Fruit fly (Drosophila melanogaster) whole organism, wandering third instar larva: Measurements from ENCODE around the gene CG3191.

Source experiments
- Abd-B ChIP-seq: fragments of >200 bp; optimal IDR thresholded peaks from 2 replicates; lab custom pipeline; 2017; ENCODE audit warnings: missing biosample characterization, missing genetic modification characterization
- CG32264 ChIP-seq: fragments of 200-800 bp; sonication (Bioruptor generic); optimal IDR thresholded peaks from 2 replicates; lab custom pipeline; 2016; ENCODE audit warnings: missing biosample characterization, missing genetic modification characterization
- CG9705 ChIP-seq: fragments of 200-800 bp; sonication (Bioruptor generic); optimal IDR thresholded peaks from 2 replicates; lab custom pipeline; 2018; ENCODE audit warnings: missing biosample characterization, mild to moderate bottlenecking, missing genetic modification characterization
- CrebA ChIP-seq: fragments of 200-800 bp; sonication (Bioruptor generic); optimal IDR thresholded peaks from 2 replicates; lab custom pipeline; 2016; ENCODE audit warnings: missing biosample characterization, mild to moderate bottlenecking, missing genetic modification characterization, borderline replicate concordance
- Dfd ChIP-seq: fragments of >200 bp; optimal IDR thresholded peaks from 2 replicates; lab custom pipeline; 2017; ENCODE audit warnings: missing biosample characterization, missing genetic modification characterization
- Dif ChIP-seq: fragments of 200-275, 200-300 bp; sonication (Bioruptor generic); optimal IDR thresholded peaks from 2 replicates; lab custom pipeline; 2018; ENCODE audit warnings: missing biosample characterization, missing genetic modification characterization; ENCODE audit not compliant: partially characterized antibody
- GATAd ChIP-seq: sonication (Bioruptor generic); optimal IDR thresholded peaks from 2 replicates; lab custom pipeline; 2016; ENCODE audit warnings: missing biosample characterization, missing genetic modification characterization
- HLH106 ChIP-seq: fragments of 200-800 bp; optimal IDR thresholded peaks from 3 replicates; lab custom pipeline; 2019; ENCODE audit warnings: missing biosample characterization, mild to moderate bottlenecking, missing genetic modification characterization, moderate library complexity
- Hnf4 ChIP-seq: fragments of 200-800 bp; sonication (Bioruptor generic); optimal IDR thresholded peaks from 2 replicates; lab custom pipeline; 2016; ENCODE audit warnings: missing biosample characterization, mild to moderate bottlenecking, missing genetic modification characterization
- Hr78 ChIP-seq: fragments of >200 bp; optimal IDR thresholded peaks from 2 replicates; lab custom pipeline; 2017; ENCODE audit warnings: missing biosample characterization, missing genetic modification characterization
- Hr83 ChIP-seq: fragments of 200-300 bp; sonication (Bioruptor generic); optimal IDR thresholded peaks from 2 replicates; lab custom pipeline; 2016; ENCODE audit warnings: missing biosample characterization, mild to moderate bottlenecking, missing genetic modification characterization, moderate library complexity; ENCODE audit not compliant: poor library complexity, severe bottlenecking
- Jra ChIP-seq: sonication (Bioruptor generic); optimal IDR thresholded peaks from 2 replicates; lab custom pipeline; 2016; ENCODE audit warnings: missing biosample characterization, missing genetic modification characterization
- Mio ChIP-seq: sonication (Bioruptor generic); optimal IDR thresholded peaks from 2 replicates; lab custom pipeline; 2016; ENCODE audit warnings: missing biosample characterization, missing genetic modification characterization
- Myc ChIP-seq: fragments of >200 bp; optimal IDR thresholded peaks from 2 replicates; lab custom pipeline; 2017
- N ChIP-seq: fragments of >200 bp; optimal IDR thresholded peaks from 2 replicates; lab custom pipeline; 2018; ENCODE audit warnings: missing biosample characterization, missing external identifiers, missing genetic modification characterization
- OdsH ChIP-seq: fragments of 200-800 bp; sonication (Bioruptor generic); optimal IDR thresholded peaks from 2 replicates; lab custom pipeline; 2016; ENCODE audit warnings: missing biosample characterization, mild to moderate bottlenecking, missing genetic modification characterization
- Rel ChIP-seq, 2 experiments: fragments of 200-800 bp; sonication (Bioruptor generic) in 1 of 2; optimal IDR thresholded peaks; 2 replicates in 1 of 2; 3 replicates in 1 of 2; lab custom pipeline; 2016 to 2019; ENCODE audit warnings: mild to moderate bottlenecking in 2 of 2, missing biosample characterization in 2 of 2, missing genetic modification characterization in 2 of 2, moderate library complexity in 1 of 2
- Sp1 ChIP-seq: fragments of 200-800 bp; sonication (Bioruptor generic); optimal IDR thresholded peaks from 3 replicates; lab custom pipeline; 2019; ENCODE audit warnings: missing biosample characterization, mild to moderate bottlenecking, missing genetic modification characterization, moderate library complexity
- Vsx2 ChIP-seq: fragments of 200-300, 225-300 bp; sonication (Bioruptor generic); optimal IDR thresholded peaks from 2 replicates; lab custom pipeline; 2018; ENCODE audit warnings: missing biosample characterization, missing genetic modification characterization; ENCODE audit not compliant: partially characterized antibody
- br ChIP-seq: fragments of 200-800 bp; sonication (Bioruptor generic); optimal IDR thresholded peaks from 2 replicates; lab custom pipeline; 2016; ENCODE audit warnings: missing biosample characterization, missing genetic modification characterization
- brk ChIP-seq: fragments of 200-800 bp; sonication (Bioruptor generic); optimal IDR thresholded peaks from 2 replicates; lab custom pipeline; 2016; ENCODE audit warnings: missing biosample characterization, mild to moderate bottlenecking, missing genetic modification characterization
- dl ChIP-seq, 2 experiments: fragments of 175-275, 200-275 bp in 1 of 2; fragments of 200-275 bp in 1 of 2; sonication (Bioruptor generic); optimal IDR thresholded peaks; lab custom pipeline; 2018; ENCODE audit warnings: mild to moderate bottlenecking in 2 of 2, missing biosample characterization in 2 of 2, missing genetic modification characterization in 2 of 2, moderate library complexity in 2 of 2; ENCODE audit not compliant: partially characterized antibody in 2 of 2, insufficient read depth in 1 of 2
- dmrt93B ChIP-seq: fragments of 200-800 bp; sonication (Bioruptor generic); optimal IDR thresholded peaks from 2 replicates; lab custom pipeline; 2018; ENCODE audit warnings: missing biosample characterization, mild to moderate bottlenecking, missing genetic modification characterization
- dsf ChIP-seq: sonication (Bioruptor generic); optimal IDR thresholded peaks from 2 replicates; lab custom pipeline; 2016; ENCODE audit warnings: missing biosample characterization, missing genetic modification characterization, borderline replicate concordance
- ey ChIP-seq: fragments of 200-800 bp; sonication (Bioruptor generic); optimal IDR thresholded peaks from 2 replicates; lab custom pipeline; 2016; ENCODE audit warnings: missing biosample characterization, missing genetic modification characterization
- foxo ChIP-seq, 2 experiments: fragments of 200-800 bp; sonication (Bioruptor generic); optimal IDR thresholded peaks; 2 replicates in 1 of 2; 3 replicates in 1 of 2; lab custom pipeline; 2016 to 2017; ENCODE audit warnings: missing biosample characterization in 2 of 2, missing genetic modification characterization in 2 of 2
- fru ChIP-seq: fragments of 200-800 bp; sonication (Bioruptor generic); optimal IDR thresholded peaks from 3 replicates; lab custom pipeline; 2016; ENCODE audit warnings: missing biosample characterization, mild to moderate bottlenecking, missing genetic modification characterization
- h ChIP-seq: fragments of 200-800 bp; sonication (Bioruptor generic); optimal IDR thresholded peaks from 3 replicates; lab custom pipeline; 2016; ENCODE audit warnings: missing biosample characterization, mild to moderate bottlenecking, missing genetic modification characterization
- jim ChIP-seq: fragments of 175-275, 200-325 bp; sonication (Bioruptor generic); optimal IDR thresholded peaks from 2 replicates; lab custom pipeline; 2016; ENCODE audit warnings: missing biosample characterization, mild to moderate bottlenecking, missing genetic modification characterization
- lola ChIP-seq: fragments of >200 bp; optimal IDR thresholded peaks from 2 replicates; lab custom pipeline; 2017; ENCODE audit warnings: missing biosample characterization, missing genetic modification characterization
- pan ChIP-seq: fragments of >200 bp; optimal IDR thresholded peaks from 2 replicates; lab custom pipeline; 2017
- psq ChIP-seq: fragments of 200-800 bp; sonication (Bioruptor generic); optimal IDR thresholded peaks from 3 replicates; lab custom pipeline; 2017; ENCODE audit warnings: missing biosample characterization, mild to moderate bottlenecking, missing genetic modification characterization, moderate library complexity
- rgr ChIP-seq: fragments of 200-800 bp; sonication (Bioruptor generic); optimal IDR thresholded peaks from 3 replicates; lab custom pipeline; 2016; ENCODE audit warnings: missing biosample characterization, mild to moderate bottlenecking, missing genetic modification characterization
- sage ChIP-seq: fragments of 200-800 bp; sonication (Bioruptor generic); optimal IDR thresholded peaks from 2 replicates; lab custom pipeline; 2016; ENCODE audit warnings: missing biosample characterization, mild to moderate bottlenecking, missing genetic modification characterization
- sv ChIP-seq: fragments of 200-800 bp; sonication (Bioruptor generic); optimal IDR thresholded peaks from 3 replicates; lab custom pipeline; 2016; ENCODE audit warnings: missing biosample characterization, missing genetic modification characterization
- tai ChIP-seq: sonication (Bioruptor generic); optimal IDR thresholded peaks from 2 replicates; lab custom pipeline; 2016; ENCODE audit warnings: missing biosample characterization, missing genetic modification characterization
- usp ChIP-seq: fragments of >200 bp; optimal IDR thresholded peaks from 2 replicates; lab custom pipeline; 2017; ENCODE audit warnings: missing biosample characterization, missing genetic modification characterization
- woc ChIP-seq: sonication (Bioruptor generic); optimal IDR thresholded peaks from 2 replicates; lab custom pipeline; 2016; ENCODE audit warnings: missing biosample characterization, mild to moderate bottlenecking, missing genetic modification characterization

The CG3191 gene

dm6 chrX:2297428-2298200, 45.8 kb upstream of the CG3191 start (continued):
- TF ChIP-seq woc (GFP tag; lab: Kevin White, UChicago) (peak; percentile 37), h (GFP tag; lab: Kevin White, UChicago) (peak; percentile 94)

- peak; percentile 92 for TF ChIP-seq h (GFP tag; lab: Kevin White, UChicago)
- peak; percentile 71 for TF ChIP-seq Hr83 (GFP tag; lab: Kevin White, UChicago)
- peak; percentile 95 for TF ChIP-seq HLH106 (tag; lab: Kevin White, UChicago)
- TF ChIP-seq dl (GFP tag; optimal IDR thresholded peaks at IDR 0.05; lab: Kevin White, UChicago; ENCODE audit: insufficient read depth in 1 of 2, partially characterized antibody in 2 of 2), result peak in 1 of 2 experiments; percentile 46
- TF ChIP-seq ey (GFP tag; lab: Kevin White, UChicago), result peak; percentile 95
- peak; percentile 16 for TF ChIP-seq usp (GFP tag; lab: Kevin White, UChicago)
- TF ChIP-seq CG32264 (GFP tag; lab: Kevin White, UChicago), result peak; percentile 83
- TF ChIP-seq Hr78 (GFP tag; lab: Kevin White, UChicago), result no peak
- peak; percentile 97 for TF ChIP-seq woc (GFP tag; lab: Kevin White, UChicago)
- peak; percentile 81 for TF ChIP-seq sv
- no peak for TF ChIP-seq brk (GFP tag; lab: Kevin White, UChicago)
- no peak for TF ChIP-seq dsf (GFP tag; lab: Kevin White, UChicago)
- peak; percentile 52 for TF ChIP-seq Dif (GFP tag; lab: Kevin White, UChicago)
- peak; percentile 97 for TF ChIP-seq fru
- peak; percentile 96 for TF ChIP-seq CG9705 (GFP tag; lab: Kevin White, UChicago)
- TF ChIP-seq br (GFP tag; lab: Kevin White, UChicago), result peak; percentile 95
- peak; percentile 80 to 95 for TF ChIP-seq foxo (GFP tag; optimal IDR thresholded peaks at IDR 0.05; lab: Kevin White, UChicago)
- no peak for TF ChIP-seq pan (lab: Kevin White, UChicago)
- no peak for TF ChIP-seq Dfd
- TF ChIP-seq tai (GFP tag; lab: Kevin White, UChicago), result peak; percentile 78
- TF ChIP-seq jim (GFP tag; lab: Kevin White, UChicago), result no peak
- no peak for TF ChIP-seq Abd-B (GFP tag; lab: Kevin White, UChicago)
- no peak for TF ChIP-seq sage (GFP tag; lab: Kevin White, UChicago)
- no peak for TF ChIP-seq N
- no peak for TF ChIP-seq Vsx2 (GFP tag; lab: Kevin White, UChicago)
- peak; percentile 89 for TF ChIP-seq psq (GFP tag; lab: Kevin White, UChicago)
- TF ChIP-seq Sp1 (GFP tag; lab: Kevin White, UChicago), result peak; percentile 97
- TF ChIP-seq Rel (GFP tag; optimal IDR thresholded peaks at IDR 0.05; lab: Kevin White, UChicago), result peak; percentile 19
- peak; percentile 79 for TF ChIP-seq Rel (tag; optimal IDR thresholded peaks at IDR 0.05; lab: Kevin White, UChicago)
- TF ChIP-seq dmrt93B (GFP tag; lab: Kevin White, UChicago), result peak; percentile 96
- TF ChIP-seq GATAd (GFP tag; lab: Kevin White, UChicago), result no peak
- peak; percentile 81 for TF ChIP-seq Jra
- peak; percentile 89 for TF ChIP-seq rgr (GFP tag; lab: Kevin White, UChicago)
- TF ChIP-seq Hnf4, result peak; percentile 49
- TF ChIP-seq OdsH (GFP tag; lab: Kevin White, UChicago), result peak; percentile 91
- no peak for TF ChIP-seq Myc (lab: Kevin White, UChicago)
- TF ChIP-seq lola (GFP tag; lab: Kevin White, UChicago), result no peak
- peak; percentile 53 for TF ChIP-seq CrebA (GFP tag; lab: Kevin White, UChicago)
- peak; percentile 48 for TF ChIP-seq Mio (GFP tag; lab: Kevin White, UChicago)
Measured at dm6 chrX:2296230-2297044, 44.6 kb upstream of the CG3191 start.
